Worm (Caenorhabditis elegans): ENCODE results near the gene W03B1.5.
"Not testable (repeated sequence)": the region's sequence is repeated elsewhere in the genome, so short reads cannot be mapped to it uniquely, and the experiment has no call there.

Gene W03B1.5

DNA sequence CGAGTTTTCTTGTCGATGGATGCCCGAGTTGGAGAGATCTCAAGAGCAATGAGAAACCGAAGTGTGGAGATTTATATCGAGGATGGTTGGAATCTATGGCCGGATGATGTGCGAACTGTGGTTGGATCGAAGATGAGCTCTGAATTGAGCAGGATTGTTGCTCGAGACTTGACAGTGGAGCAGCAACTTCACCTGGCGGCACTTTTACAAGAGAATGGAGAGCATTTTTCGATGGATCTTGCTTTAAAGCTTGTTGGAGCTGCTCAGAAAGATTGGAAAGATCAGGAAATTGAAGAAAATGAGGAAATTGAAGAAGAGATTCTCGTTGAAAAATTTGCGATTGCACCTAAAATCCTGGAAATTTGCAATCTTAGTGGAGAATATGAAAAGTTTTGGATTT, 20.9 kb downstream of the W03B1.5 start:
- 0 out of 2 replicates have a peak, but pooled peaks have one; percentile 8 for TF ChIP-seq zfh-2 (GFP tag; conservative IDR thresholded peaks at IDR 0.05)
- no peak for TF ChIP-seq F39B2.1 (GFP tag; IDR thresholded peaks at IDR 0.05)

- no peak for TF ChIP-seq snpc-4 (GFP tag; optimal IDR thresholded peaks at IDR 0.05)
- TF ChIP-seq snpc-4 (tag; optimal IDR thresholded peaks at IDR 0.05): peak in 1 of 4 experiments; percentile 7
- no peak for TF ChIP-seq bed-1 (GFP tag; IDR thresholded peaks at IDR 0.05)
- TF ChIP-seq ama-1 (optimal IDR thresholded peaks at IDR 0.05): no peak
- TF ChIP-seq ama-1 (GFP tag; optimal IDR thresholded peaks at IDR 0.05): peak; percentile 5 to 29
- TF ChIP-seq nhr-80 (tag; optimal IDR thresholded peaks at IDR 0.05): peak; percentile 14
- TF ChIP-seq ekl-4 (GFP tag; IDR thresholded peaks at IDR 0.05): no peak
Observed at ce11 chrIV:4386351-4386750, 38.1 kb downstream of the W03B1.5 start, which contains the start of gene tald-1. TSS of gene tald-1 (plus strand) at chrIV:4386651.

DNA sequence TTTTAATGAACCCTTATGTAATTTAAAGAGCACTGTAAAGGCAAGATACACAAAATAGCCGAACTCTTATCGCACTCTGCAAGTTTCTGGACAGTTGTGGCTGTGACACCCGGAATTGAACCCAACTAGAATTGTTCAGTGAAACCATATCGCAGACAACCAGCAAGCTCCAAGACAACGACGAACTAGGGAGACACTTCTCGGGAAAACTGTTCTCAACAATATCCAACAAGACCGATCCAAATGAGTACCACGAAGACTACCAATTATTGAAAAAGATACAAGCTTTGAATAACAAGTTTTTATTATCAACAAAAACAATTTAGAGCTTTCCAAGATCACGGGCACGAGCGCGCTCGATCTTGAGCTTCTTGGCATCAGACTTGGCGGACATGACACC, 40.6 kb downstream of the W03B1.5 start:
- TF ChIP-seq snpc-3.4 (tag; optimal IDR thresholded peaks at IDR 0.05): peak; percentile 30
- peak; percentile 22 for TF ChIP-seq die-1 (tag; optimal IDR thresholded peaks at IDR 0.05)
- peak; percentile 6 for TF ChIP-seq snpc-4 (GFP tag; optimal IDR thresholded peaks at IDR 0.05)
- TF ChIP-seq snpc-4 (tag; optimal IDR thresholded peaks at IDR 0.05): peak in 2 of 4 experiments; percentile 42 to 53
- peak; percentile 10 for TF ChIP-seq snpc-1.3 (tag; optimal IDR thresholded peaks at IDR 0.05; ENCODE audit: insufficient read depth)
- TF ChIP-seq ztf-18 (tag; optimal IDR thresholded peaks at IDR 0.05): peak; percentile 51
- TF ChIP-seq him-1 (tag; optimal IDR thresholded peaks at IDR 0.05): peak; percentile 99
- TF ChIP-seq cebp-1 (GFP tag; IDR thresholded peaks at IDR 0.05); ama-1 (optimal IDR thresholded peaks at IDR 0.05): not testable (repeated sequence)
- peak; percentile 47 for TF ChIP-seq cebp-1 (tag; optimal IDR thresholded peaks at IDR 0.05)
- peak; percentile 78 for TF ChIP-seq dox-1 (GFP tag; IDR thresholded peaks at IDR 0.05)
- peak; percentile 25 for TF ChIP-seq xnd-1 (tag; optimal IDR thresholded peaks at IDR 0.05)
- peak; percentile 74 for TF ChIP-seq nfyb-1 (GFP tag; IDR thresholded peaks at IDR 0.05)
- TF ChIP-seq F52B5.7 (tag; optimal IDR thresholded peaks at IDR 0.05): peak; percentile 69
- peak; percentile 81 for TF ChIP-seq lin-54 (GFP tag; optimal IDR thresholded peaks at IDR 0.05)
- peak; percentile 57; the same call in 1 of the 2 replicates for TF ChIP-seq pbrm-1 (GFP tag; IDR thresholded peaks at IDR 0.05)
- TF ChIP-seq B0336.3 (GFP tag; IDR thresholded peaks at IDR 0.05): peak; percentile 72
- TF ChIP-seq hmg-1.2 (GFP tag; IDR thresholded peaks at IDR 0.05): peak; percentile 56; the same call in 1 of the 2 replicates
- TF ChIP-seq ekl-4 (GFP tag; IDR thresholded peaks at IDR 0.05): peak; percentile 74
- TF ChIP-seq repo-1 (tag; optimal IDR thresholded peaks at IDR 0.05): peak; percentile 32
- peak; percentile 17; the same call in 1 of the 2 replicates for TF ChIP-seq egl-44 (GFP tag; IDR thresholded peaks at IDR 0.05)
- peak; percentile 76 for TF ChIP-seq D2030.7 (GFP tag; IDR thresholded peaks at IDR 0.05)
- peak; percentile 6 for TF ChIP-seq nhr-90 (tag; optimal IDR thresholded peaks at IDR 0.05)
- peak; percentile 68 for TF ChIP-seq tlf-1 (GFP tag; optimal IDR thresholded peaks at IDR 0.05)
- peak; percentile 81 for TF ChIP-seq ceh-100 (GFP tag; IDR thresholded peaks at IDR 0.05)
- peak; percentile 91 for TF ChIP-seq madf-3 (GFP tag; IDR thresholded peaks at IDR 0.05)
- TF ChIP-seq rec-8 (tag; optimal IDR thresholded peaks at IDR 0.05): peak in 1 of 2 experiments; percentile 54
- TF ChIP-seq F33H1.4 (GFP tag; IDR thresholded peaks at IDR 0.05): peak; percentile 57
- peak; percentile 28; the same call in 1 of the 2 replicates for TF ChIP-seq bed-1 (GFP tag; IDR thresholded peaks at IDR 0.05)
- peak in 1 of 2 experiments; percentile 49 for TF ChIP-seq ama-1 (GFP tag; optimal IDR thresholded peaks at IDR 0.05)
- TF ChIP-seq attf-5 (GFP tag; optimal IDR thresholded peaks at IDR 0.05): peak; percentile 17
- TF ChIP-seq lsl-1 (GFP tag; optimal IDR thresholded peaks at IDR 0.05): peak; percentile 54
- TF ChIP-seq F39B2.1 (GFP tag; IDR thresholded peaks at IDR 0.05): peak; percentile 87; the same call in 1 of the 2 replicates
- TF ChIP-seq rcor-1 (GFP tag; IDR thresholded peaks at IDR 0.05): peak; percentile 87; the same call in 1 of the 2 replicates
- TF ChIP-seq hrde-1 (tag; optimal IDR thresholded peaks at IDR 0.05; ENCODE audit: borderline replicate concordance): peak; percentile 95
- TF ChIP-seq aptf-3 (GFP tag; IDR thresholded peaks at IDR 0.05): 0 out of 2 replicates have a peak, but pooled peaks have one; percentile 8
- peak; percentile 71 for TF ChIP-seq mcd-1 (GFP tag; IDR thresholded peaks at IDR 0.05)
- TF ChIP-seq hsf-1 (GFP tag; IDR thresholded peaks at IDR 0.05): peak; percentile 86
- peak; percentile 73; the same call in 1 of the 2 replicates for TF ChIP-seq ztf-25 (GFP tag; IDR thresholded peaks at IDR 0.05)
- peak; percentile 75 for TF ChIP-seq Y95B8A.8 (GFP tag; IDR thresholded peaks at IDR 0.05)
- TF ChIP-seq ceh-40 (GFP tag; IDR thresholded peaks at IDR 0.05): peak; percentile 60; the same call in 1 of the 2 replicates
